Worm (Caenorhabditis elegans) whole organism, young adult: ENCODE data around the gene F10G7.9.
A peak's percentile ranks its signal among the peaks of the same experiment; 100 is the strongest.

Source experiments
- B0019.2 ChIP-seq: fragments of 200-800 bp; sonication (Bioruptor generic); conservative IDR thresholded peaks from 2 replicates; pipeline ENCODE4 v1.3.6; 2022; ENCODE audit warnings: missing genetic modification reagents, missing genetic modification characterization, missing compliant biosample characterization
- B0035.1 ChIP-seq: sonication (generic microtip); optimal IDR thresholded peaks from 2 replicates; lab custom pipeline; 2016; ENCODE audit warnings: missing genetic modification characterization, mild to moderate bottlenecking, missing compliant biosample characterization, missing genotype, missing genetic modification reagents
- C06A6.2 ChIP-seq: fragments of 200-800 bp; sonication (Bioruptor generic); conservative IDR thresholded peaks from 2 replicates; pipeline ENCODE4 v1.3.6; 2022; ENCODE audit warnings: missing genetic modification characterization, missing compliant biosample characterization
- F10E7.11 ChIP-seq: sonication (generic microtip); optimal IDR thresholded peaks from 2 replicates; lab custom pipeline; 2017; ENCODE audit warnings: mild to moderate bottlenecking, missing genetic modification characterization, moderate library complexity, missing compliant biosample characterization
- F39B2.1 ChIP-seq: fragments of 200-800 bp; sonication (Bioruptor generic); IDR thresholded peaks from 2 replicates; pipeline ENCODE4 v1.3.6; 2022; ENCODE audit warnings: missing genetic modification reagents, missing genetic modification characterization, missing compliant biosample characterization
- F52B5.7 ChIP-seq: sonication (generic microtip); optimal IDR thresholded peaks from 2 replicates; lab custom pipeline; 2016; ENCODE audit warnings: mild to moderate bottlenecking, missing genetic modification characterization, missing compliant biosample characterization
- F57C9.4 ChIP-seq: sonication (generic microtip); optimal IDR thresholded peaks from 2 replicates; lab custom pipeline; 2017; ENCODE audit warnings: mild to moderate bottlenecking, missing genetic modification characterization, missing compliant biosample characterization
- K12H6.12 ChIP-seq: fragments of 200-800 bp; sonication (Bioruptor generic); optimal IDR thresholded peaks from 2 replicates; lab custom pipeline; 2018; ENCODE audit warnings: mild to moderate bottlenecking, missing genetic modification characterization, missing compliant biosample characterization
- T26A5.8 ChIP-seq: sonication (generic microtip); optimal IDR thresholded peaks from 2 replicates; lab custom pipeline; 2016; ENCODE audit warnings: missing genetic modification characterization, missing compliant biosample characterization
- Y53F4B.3 ChIP-seq: fragments of 200-800 bp; sonication (Bioruptor generic); IDR thresholded peaks from 2 replicates; pipeline ENCODE4 v1.3.6; 2022; ENCODE audit warnings: missing genetic modification reagents, missing genetic modification characterization, missing compliant biosample characterization
- Y56A3A.18 ChIP-seq: fragments of 200-800 bp; sonication (Bioruptor generic); IDR thresholded peaks from 2 replicates; pipeline ENCODE4 v1.3.6; 2022; ENCODE audit warnings: missing genetic modification reagents, missing genetic modification characterization, missing compliant biosample characterization
- Y79H2A.3 ChIP-seq: fragments of 200-800 bp; sonication (Bioruptor generic); conservative IDR thresholded peaks from 2 replicates; pipeline ENCODE4 v1.3.6; 2022; ENCODE audit warnings: missing genetic modification reagents, missing genetic modification characterization, missing compliant biosample characterization
- aptf-2 ChIP-seq: fragments of 200-800 bp; sonication (Bioruptor generic); conservative IDR thresholded peaks from 2 replicates; pipeline ENCODE4 v1.3.6; 2022; ENCODE audit warnings: missing genetic modification reagents, missing genetic modification characterization, missing compliant biosample characterization
- attf-3 ChIP-seq: fragments of 200-800 bp; sonication (Bioruptor generic); conservative IDR thresholded peaks from 2 replicates; pipeline ENCODE4 v1.3.6; 2022; ENCODE audit warnings: missing genetic modification reagents, missing genetic modification characterization, missing compliant biosample characterization
- attf-5 ChIP-seq: fragments of 200-800 bp; sonication (Bioruptor generic); optimal IDR thresholded peaks from 2 replicates; lab custom pipeline; 2018; ENCODE audit warnings: mild to moderate bottlenecking, missing genetic modification characterization, missing compliant biosample characterization
- bed-2 ChIP-seq: fragments of 200-800 bp; sonication (Bioruptor generic); IDR thresholded peaks from 2 replicates; pipeline ENCODE4 v1.3.6; 2022; ENCODE audit warnings: missing genetic modification reagents, missing genetic modification characterization, missing compliant biosample characterization
- cebp-1 ChIP-seq, 2 experiments: fragments of 200-800 bp in 1 of 2; sonication (Bioruptor generic) in 1 of 2; sonication (generic microtip) in 1 of 2; IDR thresholded peaks in 1 of 2; optimal IDR thresholded peaks in 1 of 2; 2 replicates each; pipeline versions ENCODE4 v1.3.6 to Lab custom; 2017 to 2022; ENCODE audit warnings: missing compliant biosample characterization in 2 of 2, missing genetic modification characterization in 2 of 2, mild to moderate bottlenecking in 1 of 2, missing genetic modification reagents in 1 of 2, moderate library complexity in 1 of 2
- ceh-91 ChIP-seq: fragments of 200-800 bp; sonication (Bioruptor generic); IDR thresholded peaks from 2 replicates; pipeline ENCODE4 v1.3.6; 2022; ENCODE audit warnings: missing genetic modification reagents, missing genetic modification characterization, missing compliant biosample characterization
- chd-7 ChIP-seq: sonication (generic microtip); optimal IDR thresholded peaks from 2 replicates; lab custom pipeline; 2016; ENCODE audit warnings: mild to moderate bottlenecking, missing genetic modification characterization, moderate library complexity, missing compliant biosample characterization
- die-1 ChIP-seq: sonication (generic microtip); optimal IDR thresholded peaks from 2 replicates; lab custom pipeline; 2016; ENCODE audit warnings: missing genotype, mild to moderate bottlenecking, missing genetic modification characterization, missing compliant biosample characterization
- dox-1 ChIP-seq: fragments of 200-800 bp; sonication (Bioruptor generic); IDR thresholded peaks from 2 replicates; pipeline ENCODE4 v1.3.6; 2022; ENCODE audit warnings: missing genetic modification reagents, missing genetic modification characterization, missing compliant biosample characterization
- dpff-1 ChIP-seq: sonication (generic microtip); optimal IDR thresholded peaks from 2 replicates; lab custom pipeline; 2017; ENCODE audit warnings: mild to moderate bottlenecking, missing genetic modification characterization, missing compliant biosample characterization
- egl-18 ChIP-seq: fragments of 200-800 bp; sonication (Bioruptor generic); IDR thresholded peaks from 2 replicates; pipeline ENCODE4 v1.3.6; 2022; ENCODE audit warnings: missing genetic modification reagents, missing genetic modification characterization, missing compliant biosample characterization
- egl-44 ChIP-seq: fragments of 200-800 bp; sonication (Bioruptor generic); IDR thresholded peaks from 2 replicates; pipeline ENCODE4 v1.3.6; 2022; ENCODE audit warnings: missing genetic modification reagents, missing genetic modification characterization, missing compliant biosample characterization
- ekl-4 ChIP-seq: fragments of 200-800 bp; sonication (Bioruptor generic); IDR thresholded peaks from 2 replicates; pipeline ENCODE4 v1.3.6; 2022; ENCODE audit warnings: missing genetic modification reagents, missing genetic modification characterization, missing compliant biosample characterization
- fkh-3 ChIP-seq: sonication (generic microtip); optimal IDR thresholded peaks from 2 replicates; lab custom pipeline; 2016; ENCODE audit warnings: mild to moderate bottlenecking, missing genetic modification characterization, missing compliant biosample characterization
- gei-17 ChIP-seq: fragments of 200-800 bp; sonication (Bioruptor generic); optimal IDR thresholded peaks from 2 replicates; lab custom pipeline; 2018; ENCODE audit warnings: mild to moderate bottlenecking, missing genetic modification characterization, missing compliant biosample characterization
- him-1 ChIP-seq: sonication (generic microtip); optimal IDR thresholded peaks from 2 replicates; lab custom pipeline; 2016; ENCODE audit warnings: missing genotype, missing genetic modification reagents, missing genetic modification characterization, missing compliant biosample characterization
- lag-1 ChIP-seq: fragments of 200-800 bp; sonication (Bioruptor generic); IDR thresholded peaks from 2 replicates; pipeline ENCODE4 v1.3.6; 2022; ENCODE audit warnings: missing genetic modification reagents, missing genetic modification characterization, missing compliant biosample characterization
- lin-35 ChIP-seq, 3 experiments: fragments of 150-350 bp in 2 of 3; sonication (generic microtip) in 1 of 3; optimal IDR thresholded peaks; 2 replicates each; lab custom pipeline; 2014 to 2018; ENCODE audit warnings: missing biosample characterization in 3 of 3, missing genetic modification characterization in 3 of 3, missing genetic modification reagents in 3 of 3
- lin-40 ChIP-seq: sonication (generic microtip); optimal IDR thresholded peaks from 2 replicates; lab custom pipeline; 2016; ENCODE audit warnings: missing genetic modification characterization, mild to moderate bottlenecking, missing compliant biosample characterization, missing genotype, missing genetic modification reagents
- madf-3 ChIP-seq: fragments of 200-800 bp; sonication (Bioruptor generic); IDR thresholded peaks from 2 replicates; pipeline ENCODE4 v1.3.6; 2022; ENCODE audit warnings: missing genetic modification reagents, missing genetic modification characterization, missing compliant biosample characterization
- madf-6 ChIP-seq: fragments of 200-800 bp; sonication (Bioruptor generic); IDR thresholded peaks from 2 replicates; pipeline ENCODE4 v1.3.6; 2022; ENCODE audit warnings: missing genetic modification reagents, missing genetic modification characterization, missing compliant biosample characterization
- mcd-1 ChIP-seq: fragments of 200-800 bp; sonication (Bioruptor generic); IDR thresholded peaks from 2 replicates; pipeline ENCODE4 v1.3.6; 2022; ENCODE audit warnings: missing genetic modification reagents, missing genetic modification characterization, missing compliant biosample characterization
- mel-28 ChIP-seq: sonication (generic microtip); optimal IDR thresholded peaks from 2 replicates; lab custom pipeline; 2016; ENCODE audit warnings: borderline replicate concordance, mild to moderate bottlenecking, missing genetic modification characterization, missing compliant biosample characterization
- nhr-120 ChIP-seq: fragments of 200-800 bp; sonication (Bioruptor generic); IDR thresholded peaks from 2 replicates; pipeline ENCODE4 v1.3.6; 2022; ENCODE audit warnings: missing genetic modification characterization, missing compliant biosample characterization
- nhr-80 ChIP-seq: sonication (generic microtip); optimal IDR thresholded peaks from 2 replicates; lab custom pipeline; 2016; ENCODE audit warnings: missing genetic modification characterization, missing compliant biosample characterization
- pbrm-1 ChIP-seq: fragments of 200-800 bp; sonication (Bioruptor generic); IDR thresholded peaks from 2 replicates; pipeline ENCODE4 v1.3.6; 2022; ENCODE audit warnings: missing genetic modification reagents, missing genetic modification characterization, missing compliant biosample characterization
- rcor-1 ChIP-seq: fragments of 200-800 bp; sonication (Bioruptor generic); IDR thresholded peaks from 2 replicates; pipeline ENCODE4 v1.3.6; 2022; ENCODE audit warnings: missing genetic modification reagents, missing genetic modification characterization, missing compliant biosample characterization
- rec-8 ChIP-seq, 2 experiments: sonication (generic microtip); optimal IDR thresholded peaks; 2 replicates each; lab custom pipeline; 2016; ENCODE audit warnings: mild to moderate bottlenecking in 2 of 2, missing genetic modification characterization in 2 of 2, missing genetic modification reagents in 2 of 2, missing genotype in 2 of 2, missing biosample characterization in 1 of 2, missing compliant biosample characterization in 1 of 2, moderate library complexity in 1 of 2
- snpc-1.3 ChIP-seq: sonication (generic microtip); optimal IDR thresholded peaks from 2 replicates; lab custom pipeline; 2017; ENCODE audit warnings: missing genetic modification characterization, mild to moderate bottlenecking, missing compliant biosample characterization, antibody characterized with exemption, moderate library complexity, missing genotype, missing genetic modification reagents; ENCODE audit not compliant: insufficient read depth
- unc-130 ChIP-seq: sonication (generic microtip); optimal IDR thresholded peaks from 2 replicates; lab custom pipeline; 2016; ENCODE audit warnings: missing genetic modification reagents, missing genetic modification characterization, missing compliant biosample characterization
- zfh-2 ChIP-seq: fragments of 200-800 bp; sonication (Bioruptor generic); conservative IDR thresholded peaks from 2 replicates; pipeline ENCODE4 v1.3.6; 2022; ENCODE audit warnings: missing genetic modification reagents, missing genetic modification characterization, missing compliant biosample characterization
- ztf-22 ChIP-seq: fragments of 200-800 bp; sonication (Bioruptor generic); optimal IDR thresholded peaks from 2 replicates; lab custom pipeline; 2018; ENCODE audit warnings: mild to moderate bottlenecking, missing genetic modification characterization, moderate library complexity, missing compliant biosample characterization

Gene F10G7.9

DNA sequence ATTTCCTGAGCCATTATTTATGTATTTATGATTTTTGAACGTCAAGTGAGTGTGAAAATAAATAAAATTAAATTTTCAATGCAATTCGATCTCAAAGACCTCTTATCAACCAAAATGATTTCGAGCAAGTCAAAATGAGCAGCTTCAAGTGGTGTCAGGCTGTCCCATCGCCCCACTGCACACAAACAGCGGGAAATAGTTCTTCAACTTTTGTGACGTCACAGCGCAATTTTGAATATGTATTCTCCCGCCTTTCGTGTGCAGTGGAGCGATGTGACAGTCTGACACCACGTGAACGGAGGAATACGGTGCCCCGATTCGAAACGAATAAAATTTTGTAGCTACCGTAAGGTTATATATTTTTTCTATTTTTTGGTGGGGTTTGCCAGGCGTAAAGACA lies 32.6 kb downstream of the F10G7.9 start:
- no peak for TF ChIP-seq him-1 (tag; lab: Kevin White, UChicago)
- TF ChIP-seq bed-2: no peak
- TF ChIP-seq K12H6.12 (tag; lab: Kevin White, UChicago): no peak
- no peak for TF ChIP-seq chd-7
- TF ChIP-seq B0035.1 (tag; lab: Kevin White, UChicago): no peak
- no peak for TF ChIP-seq T26A5.8 (tag; lab: Kevin White, UChicago)
- TF ChIP-seq ceh-91 (GFP tag; lab: Robert Waterston, UW): no peak
- no peak for TF ChIP-seq cebp-1 (GFP tag; IDR thresholded peaks at IDR 0.05; lab: Robert Waterston, UW)
- no peak for TF ChIP-seq cebp-1 (tag; optimal IDR thresholded peaks at IDR 0.05; lab: Kevin White, UChicago)
- no peak for TF ChIP-seq egl-18 (GFP tag; lab: Robert Waterston, UW)
- no peak for TF ChIP-seq ekl-4 (GFP tag; lab: Robert Waterston, UW)
- no peak for TF ChIP-seq fkh-3 (tag; lab: Kevin White, UChicago)
- no peak for TF ChIP-seq nhr-80
- TF ChIP-seq F52B5.7 (tag; lab: Kevin White, UChicago): no peak
- no peak for TF ChIP-seq rcor-1 (GFP tag; lab: Robert Waterston, UW)
- TF ChIP-seq F10E7.11: no peak
- TF ChIP-seq ztf-22 (GFP tag; lab: Kevin White, UChicago): no peak
- TF ChIP-seq madf-3 (GFP tag; lab: Robert Waterston, UW): no peak
- no peak for TF ChIP-seq aptf-2 (GFP tag; lab: Robert Waterston, UW)
- TF ChIP-seq dpff-1 (tag; lab: Kevin White, UChicago): no peak

DNA sequence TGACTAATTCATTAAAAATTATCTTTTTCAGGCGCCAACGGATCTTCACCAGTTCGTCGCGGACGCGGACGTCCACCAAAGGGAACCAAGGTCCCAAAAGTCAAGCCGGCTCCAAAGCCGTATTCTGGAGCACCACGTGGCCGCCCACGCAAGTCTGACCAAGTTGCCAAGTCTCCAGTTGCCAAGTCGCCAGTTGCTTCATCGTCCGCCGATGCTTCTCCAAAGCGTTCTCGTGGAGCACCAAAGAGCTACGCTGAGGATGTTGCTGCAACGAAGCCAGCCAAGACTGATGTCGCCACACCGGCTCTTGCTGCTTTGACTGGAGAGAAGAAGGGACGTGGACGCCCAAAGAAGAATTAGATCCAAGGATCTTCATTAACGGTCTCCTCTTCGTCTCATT lies 33.0 kb downstream of the F10G7.9 start:
- TF ChIP-seq zfh-2 (peak; percentile 64), mel-28 (tag; lab: Kevin White, UChicago) (no peak), snpc-1.3 (no peak), F10E7.11 (no peak), gei-17 (GFP tag; lab: Kevin White, UChicago) (no peak), unc-130 (no peak)

DNA sequence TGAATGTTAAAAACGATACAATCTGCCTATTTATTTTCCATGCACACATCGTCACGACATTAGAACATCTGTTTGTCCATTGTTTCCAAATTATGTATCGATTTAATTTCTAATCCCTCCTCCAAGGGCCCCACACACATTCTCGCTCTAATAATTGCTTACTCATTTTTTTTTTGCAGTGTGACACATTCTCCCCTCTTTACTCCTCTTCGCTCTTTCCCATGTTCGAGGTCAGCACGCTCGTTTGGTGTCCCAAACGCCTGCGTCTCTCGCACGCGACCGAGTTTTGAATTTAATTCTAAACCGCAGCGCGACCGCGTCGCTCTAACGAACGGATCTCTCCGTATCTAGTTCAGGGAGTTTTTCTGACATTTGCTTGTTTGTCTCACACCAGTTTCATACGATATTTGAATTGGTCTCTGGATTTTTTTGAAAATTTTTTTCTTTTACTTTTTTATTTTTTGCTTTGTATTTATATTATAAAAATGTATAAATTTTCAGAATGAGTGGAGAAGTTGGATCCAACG lies 33.6 kb downstream of the F10G7.9 start, which contains the start of the genes clec-140 and hmg-11:
Gene clec-140 (plus strand): TSS at position 477 of the 527 bp plus-strand sequence.
Gene hmg-11 (plus strand): TSS at position 502 of the 527 bp plus-strand sequence.
- TF ChIP-seq lin-40 (tag; lab: Kevin White, UChicago) (no peak), chd-7 (no peak), attf-5 (GFP tag; lab: Kevin White, UChicago) (peak; percentile 70), rcor-1 (GFP tag; lab: Robert Waterston, UW) (no peak), F39B2.1 (GFP tag; lab: Robert Waterston, UW) (no peak), Y53F4B.3 (GFP tag; lab: Robert Waterston, UW) (no peak), Y79H2A.3 (GFP tag; lab: Robert Waterston, UW) (no peak), mcd-1 (GFP tag; lab: Robert Waterston, UW) (0 out of 2 replicates have a peak, but pooled peaks have one; percentile 33), C06A6.2 (no peak), B0019.2 (no peak), egl-44 (GFP tag; lab: Robert Waterston, UW) (0 out of 2 replicates have a peak, but pooled peaks have one; percentile 33), F57C9.4 (no peak), lin-35 (GFP tag; optimal IDR thresholded peaks at IDR 0.05; lab: Kevin White, UChicago) (no peak), madf-3 (GFP tag; lab: Robert Waterston, UW) (0 out of 2 replicates have a peak, but pooled peaks have one; percentile 29), zfh-2 (0 out of 2 replicates have a peak, but pooled peaks have one; percentile 31), pbrm-1 (GFP tag; lab: Robert Waterston, UW) (no peak), ztf-22 (GFP tag; lab: Kevin White, UChicago) (no peak), Y56A3A.18 (GFP tag; lab: Robert Waterston, UW) (no peak), rec-8 (tag; optimal IDR thresholded peaks at IDR 0.05; lab: Kevin White, UChicago) (no peak), nhr-80 (peak; percentile 77), bed-2 (no peak), attf-3 (0 out of 2 replicates have a peak, but pooled peaks have one; percentile 25), lag-1 (GFP tag; lab: Robert Waterston, UW) (no peak), nhr-120 (GFP tag; lab: Robert Waterston, UW) (no peak), madf-6 (GFP tag; lab: Robert Waterston, UW) (no peak), die-1 (tag; lab: Kevin White, UChicago) (peak; percentile 7), B0035.1 (tag; lab: Kevin White, UChicago) (no peak), dox-1 (peak; percentile 66)
